Worm (Caenorhabditis elegans): Measurements from ENCODE around the gene hmgs-1.

ce11 chrV:5699835-5700441 lies 15.5 kb upstream of the hmgs-1 start, which contains the start of gene clec-1:
- TF ChIP-seq him-1 (tag; optimal IDR thresholded peaks at IDR 0.05) (no peak), dao-5 (tag; optimal IDR thresholded peaks at IDR 0.05) (no peak), W03F9.2 (tag; optimal IDR thresholded peaks at IDR 0.05) (no peak)
